Fruit fly (Drosophila melanogaster) whole organism, embryonic: ENCODE data around the gene cyr.

Experiments
- Abd-B ChIP-seq: fragments of 200-800 bp; sonication (Bioruptor generic); optimal IDR thresholded peaks from 2 replicates; lab custom pipeline; 2018; ENCODE audit warnings: missing biosample characterization, mild to moderate bottlenecking, missing genetic modification characterization, moderate library complexity
- Bteb2 ChIP-seq: fragments of 200-800 bp; sonication (Bioruptor generic); optimal IDR thresholded peaks from 2 replicates; lab custom pipeline; 2016; ENCODE audit warnings: missing biosample characterization, missing genetic modification characterization
- CG10267 ChIP-seq: fragments of 200-800 bp; sonication (Bioruptor generic); optimal IDR thresholded peaks from 2 replicates; lab custom pipeline; 2018; ENCODE audit warnings: missing biosample characterization, mild to moderate bottlenecking, missing genetic modification characterization, moderate library complexity
- CG10274 ChIP-seq: fragments of 200-800 bp; sonication (Bioruptor generic); optimal IDR thresholded peaks from 3 replicates; lab custom pipeline; 2017; ENCODE audit warnings: missing biosample characterization, mild to moderate bottlenecking, missing genetic modification characterization
- CG10321 ChIP-seq: fragments of 200-800 bp; sonication (Bioruptor generic); IDR thresholded peaks from 2 replicates; pipeline ENCODE4 v1.3.6; 2022; ENCODE audit warnings: missing biosample characterization, missing genetic modification characterization
- CG10431 ChIP-seq: fragments of 200-800 bp; sonication (Bioruptor generic); optimal IDR thresholded peaks from 3 replicates; lab custom pipeline; 2018; ENCODE audit warnings: missing biosample characterization, mild to moderate bottlenecking, missing genetic modification characterization
- CG10979 ChIP-seq: fragments of 200-800 bp; sonication (Bioruptor generic); optimal IDR thresholded peaks from 2 replicates; lab custom pipeline; 2018; ENCODE audit warnings: missing biosample characterization, mild to moderate bottlenecking, missing genetic modification characterization, moderate library complexity
- CG11560 ChIP-seq: fragments of 200-800 bp; sonication (Bioruptor generic); IDR thresholded peaks from 3 replicates; pipeline ENCODE4 v1.3.6; 2022; ENCODE audit warnings: missing biosample characterization, missing genetic modification characterization
- CG11695 ChIP-seq: fragments of 200-800 bp; sonication (Bioruptor generic); IDR thresholded peaks from 3 replicates; pipeline ENCODE4 v1.3.6; 2022; ENCODE audit warnings: missing biosample characterization, missing genetic modification characterization
- CG11723 ChIP-seq: fragments of 200-800 bp; sonication (Bioruptor generic); optimal IDR thresholded peaks from 2 replicates; lab custom pipeline; 2017; ENCODE audit warnings: missing biosample characterization, mild to moderate bottlenecking, missing genetic modification characterization
- CG13424 ChIP-seq: fragments of 200-800 bp; sonication (Bioruptor generic); optimal IDR thresholded peaks from 2 replicates; lab custom pipeline; 2019; ENCODE audit warnings: missing biosample characterization, mild to moderate bottlenecking, missing genetic modification characterization, moderate library complexity
- CG15073 ChIP-seq: fragments of 200-800 bp; sonication (Bioruptor generic); optimal IDR thresholded peaks from 2 replicates; lab custom pipeline; 2016; ENCODE audit warnings: missing biosample characterization, missing genetic modification characterization
- CG17328 ChIP-seq: fragments of 200-800 bp; sonication (Bioruptor generic); IDR thresholded peaks from 2 replicates; pipeline ENCODE4 v1.3.6; 2022; ENCODE audit warnings: missing biosample characterization, missing genetic modification characterization
- CG2120 ChIP-seq: fragments of 200-800 bp; sonication (Bioruptor generic); optimal IDR thresholded peaks from 3 replicates; lab custom pipeline; 2016; ENCODE audit warnings: missing biosample characterization, missing genetic modification characterization
- CG2678 ChIP-seq: fragments of 200-800 bp; sonication (Bioruptor generic); optimal IDR thresholded peaks from 3 replicates; lab custom pipeline; 2019; ENCODE audit warnings: missing biosample characterization, mild to moderate bottlenecking, missing genetic modification characterization, moderate library complexity
- CG30403 ChIP-seq: fragments of 200-800 bp; sonication (Bioruptor generic); optimal IDR thresholded peaks from 3 replicates; lab custom pipeline; 2016; ENCODE audit warnings: missing biosample characterization, missing genetic modification characterization
- CG31224 ChIP-seq: fragments of 200-800 bp; sonication (Bioruptor generic); IDR thresholded peaks from 2 replicates; pipeline ENCODE4 v1.3.6; 2022; ENCODE audit warnings: missing biosample characterization, missing genetic modification characterization
- CG31388 ChIP-seq: fragments of 200-800 bp; sonication (Bioruptor generic); optimal IDR thresholded peaks from 2 replicates; lab custom pipeline; 2016; ENCODE audit warnings: missing biosample characterization, missing genetic modification characterization
- CG31441 ChIP-seq: fragments of 200-800 bp; sonication (Bioruptor generic); IDR thresholded peaks from 2 replicates; pipeline ENCODE4 v1.3.6; 2022; ENCODE audit warnings: missing biosample characterization, missing genetic modification characterization
- CG3838 ChIP-seq: fragments of 200-800 bp; sonication (Bioruptor generic); optimal IDR thresholded peaks from 3 replicates; lab custom pipeline; 2016; ENCODE audit warnings: missing biosample characterization, missing genetic modification characterization
- CG7372 ChIP-seq: fragments of 200-800 bp; sonication (Bioruptor generic); IDR thresholded peaks from 2 replicates; pipeline ENCODE4 v1.3.6; 2022; ENCODE audit warnings: missing biosample characterization, missing genetic modification characterization
- CG7745 ChIP-seq: fragments of 200-800 bp; sonication (Bioruptor generic); optimal IDR thresholded peaks from 2 replicates; lab custom pipeline; 2018; ENCODE audit warnings: missing biosample characterization, mild to moderate bottlenecking, missing genetic modification characterization, moderate library complexity
- CG7786 ChIP-seq: fragments of 200-800 bp; sonication (Bioruptor generic); optimal IDR thresholded peaks from 2 replicates; lab custom pipeline; 2016; ENCODE audit warnings: missing biosample characterization, missing genetic modification characterization
- CG9215 ChIP-seq: fragments of 200-800 bp; sonication (Bioruptor generic); IDR thresholded peaks from 2 replicates; pipeline ENCODE4 v1.3.6; 2022; ENCODE audit warnings: missing biosample characterization, missing genetic modification characterization
- CG9876 ChIP-seq: fragments of 200-800 bp; sonication (Bioruptor generic); optimal IDR thresholded peaks from 2 replicates; lab custom pipeline; 2016; ENCODE audit warnings: missing biosample characterization, missing genetic modification characterization
- D19B ChIP-seq: fragments of 200-800 bp; sonication (Bioruptor generic); optimal IDR thresholded peaks from 2 replicates; lab custom pipeline; 2017; ENCODE audit warnings: missing biosample characterization, mild to moderate bottlenecking, missing genetic modification characterization
- Dip2 ChIP-seq: fragments of 200-800 bp; sonication (Bioruptor generic); IDR thresholded peaks from 2 replicates; pipeline ENCODE4 v1.3.6; 2022; ENCODE audit warnings: missing biosample characterization, missing genetic modification characterization
- Hmx ChIP-seq: fragments of 200-800 bp; sonication (Bioruptor generic); optimal IDR thresholded peaks from 2 replicates; lab custom pipeline; 2016; ENCODE audit warnings: missing biosample characterization, missing genetic modification characterization
- MBD-R2 ChIP-seq: fragments of 200-800 bp; sonication (Bioruptor generic); IDR thresholded peaks from 2 replicates; pipeline ENCODE4 v1.3.6; 2022; ENCODE audit warnings: missing biosample characterization, missing genetic modification characterization
- Nf-YC ChIP-seq: fragments of 200-800 bp; optimal IDR thresholded peaks from 3 replicates; lab custom pipeline; 2019; ENCODE audit warnings: missing biosample characterization, mild to moderate bottlenecking, missing genetic modification characterization, moderate library complexity
- Rx ChIP-seq: fragments of 200-800 bp; sonication (Bioruptor generic); IDR thresholded peaks from 2 replicates; pipeline ENCODE4 v1.3.6; 2022; ENCODE audit warnings: missing biosample characterization, missing genetic modification characterization
- Scr ChIP-seq: fragments of 200-800 bp; sonication (Bioruptor generic); IDR thresholded peaks from 2 replicates; pipeline ENCODE4 v1.3.6; 2022; ENCODE audit warnings: missing biosample characterization, missing genetic modification characterization; ENCODE audit not compliant: partially characterized antibody
- Spps ChIP-seq: fragments of 200-800 bp; sonication (Bioruptor generic); optimal IDR thresholded peaks from 2 replicates; lab custom pipeline; 2018; ENCODE audit warnings: missing biosample characterization, mild to moderate bottlenecking, missing genetic modification characterization
- Sry-δ ChIP-seq: fragments of 200-800 bp; sonication (Bioruptor generic); optimal IDR thresholded peaks from 2 replicates; lab custom pipeline; 2016; ENCODE audit warnings: missing biosample characterization, missing genetic modification characterization
- aop ChIP-seq: fragments of 200-800 bp; sonication (Bioruptor generic); IDR thresholded peaks from 2 replicates; pipeline ENCODE4 v1.3.6; 2022; ENCODE audit warnings: missing biosample characterization, missing genetic modification characterization
- bigmax ChIP-seq: fragments of 200-800 bp; sonication (Bioruptor generic); optimal IDR thresholded peaks from 2 replicates; lab custom pipeline; 2018; ENCODE audit warnings: missing biosample characterization, mild to moderate bottlenecking, missing genetic modification characterization
- chn ChIP-seq: fragments of 200-800 bp; sonication (Bioruptor generic); optimal IDR thresholded peaks from 2 replicates; lab custom pipeline; 2016; ENCODE audit warnings: missing biosample characterization, missing genetic modification characterization
- disco-r ChIP-seq: fragments of 200-800 bp; sonication (Bioruptor generic); optimal IDR thresholded peaks from 2 replicates; lab custom pipeline; 2016; ENCODE audit warnings: missing biosample characterization, missing genetic modification characterization
- dm ChIP-seq: fragments of 200-800 bp; sonication (Bioruptor generic); optimal IDR thresholded peaks from 3 replicates; lab custom pipeline; 2016; ENCODE audit warnings: missing biosample characterization, missing genetic modification characterization
- en ChIP-seq: fragments of 200-800 bp; sonication (Bioruptor generic); optimal IDR thresholded peaks from 2 replicates; lab custom pipeline; 2016; ENCODE audit warnings: missing biosample characterization, missing genetic modification characterization
- fd3F ChIP-seq: fragments of 200-800 bp; sonication (Bioruptor generic); optimal IDR thresholded peaks from 2 replicates; lab custom pipeline; 2018; ENCODE audit warnings: missing biosample characterization, mild to moderate bottlenecking, missing genetic modification characterization, moderate library complexity
- grau ChIP-seq: fragments of 200-800 bp; optimal IDR thresholded peaks from 3 replicates; lab custom pipeline; 2019; ENCODE audit warnings: missing biosample characterization, mild to moderate bottlenecking, missing genetic modification characterization, moderate library complexity
- insv ChIP-seq, 2 experiments: fragments of 200-800 bp; sonication (Bioruptor generic); optimal IDR thresholded peaks; 3 replicates each; lab custom pipeline; 2016 to 2018; ENCODE audit warnings: missing biosample characterization in 2 of 2, missing genetic modification characterization in 2 of 2
- inv ChIP-seq: fragments of 200-800 bp; sonication (Bioruptor generic); IDR thresholded peaks from 2 replicates; pipeline ENCODE4 v1.3.6; 2022; ENCODE audit warnings: missing biosample characterization, missing genetic modification characterization; ENCODE audit not compliant: partially characterized antibody
- jumu ChIP-seq: fragments of 200-800 bp; sonication (Bioruptor generic); optimal IDR thresholded peaks from 3 replicates; lab custom pipeline; 2016; ENCODE audit warnings: missing biosample characterization, missing genetic modification characterization
- knrl ChIP-seq: fragments of 200-800 bp; sonication (Bioruptor generic); IDR thresholded peaks from 3 replicates; pipeline ENCODE4 v1.3.6; 2022; ENCODE audit warnings: missing biosample characterization, missing genetic modification characterization; ENCODE audit not compliant: partially characterized antibody
- luna ChIP-seq: fragments of 200-800 bp; sonication (Bioruptor generic); optimal IDR thresholded peaks from 2 replicates; lab custom pipeline; 2016; ENCODE audit warnings: missing biosample characterization, missing genetic modification characterization
- psq ChIP-seq: fragments of 200-800 bp; sonication (Bioruptor generic); optimal IDR thresholded peaks from 2 replicates; lab custom pipeline; 2017; ENCODE audit warnings: missing biosample characterization, missing genetic modification characterization
- slp2 ChIP-seq: fragments of 200-800 bp; sonication (Bioruptor generic); optimal IDR thresholded peaks from 2 replicates; lab custom pipeline; 2016; ENCODE audit warnings: missing biosample characterization, missing genetic modification characterization
- usp ChIP-seq: fragments of >200 bp; optimal IDR thresholded peaks from 2 replicates; lab custom pipeline; 2017; ENCODE audit warnings: missing biosample characterization, missing genetic modification characterization
- z ChIP-seq: fragments of 200-800 bp; sonication (Bioruptor generic); IDR thresholded peaks from 3 replicates; pipeline ENCODE4 v1.3.6; 2022; ENCODE audit warnings: missing biosample characterization, missing genetic modification characterization

cyr gene

dm6 chrX:8091017-8091620 lies 44.4 kb downstream of the cyr start (continued):
- TF ChIP-seq jumu, result peak; percentile 91
- peak; percentile 98 for TF ChIP-seq CG2120 (GFP tag; lab: Kevin White, UChicago)
- TF ChIP-seq aop (GFP tag; lab: Robert Waterston, UW), result peak; percentile 94
- TF ChIP-seq disco-r (GFP tag; lab: Kevin White, UChicago), result peak; percentile 67
- peak; percentile 38 for TF ChIP-seq Sry-δ
- peak; percentile 76 for TF ChIP-seq z (GFP tag; lab: Robert Waterston, UW)
- peak; percentile 94 for TF ChIP-seq fd3F
- TF ChIP-seq Bteb2 (GFP tag; lab: Kevin White, UChicago), result peak; percentile 92
- peak; percentile 89 for TF ChIP-seq CG31388 (GFP tag; lab: Kevin White, UChicago)
- TF ChIP-seq CG13424, result peak; percentile 95
- TF ChIP-seq MBD-R2 (GFP tag; lab: Robert Waterston, UW), result peak; percentile 98
- peak; percentile 97 for TF ChIP-seq Rx (GFP tag; lab: Robert Waterston, UW)
- TF ChIP-seq Spps (tag; lab: Kevin White, UChicago), result peak; percentile 88
- peak in 1 of 2 experiments; percentile 15 for TF ChIP-seq insv (GFP tag; optimal IDR thresholded peaks at IDR 0.05; lab: Kevin White, UChicago)
- TF ChIP-seq dm, result peak; percentile 70
- peak; percentile 97 for TF ChIP-seq CG2678 (tag; lab: Kevin White, UChicago)
- TF ChIP-seq CG10431 (GFP tag; lab: Kevin White, UChicago), result peak; percentile 84
- TF ChIP-seq CG31441, result peak; percentile 93
- peak; percentile 72 for TF ChIP-seq Dip2
- TF ChIP-seq CG9215 (GFP tag; lab: Robert Waterston, UW), result peak; percentile 94
- TF ChIP-seq CG11695 (GFP tag; lab: Robert Waterston, UW), result peak; percentile 98
- TF ChIP-seq CG30403 (GFP tag; lab: Kevin White, UChicago), result peak; percentile 96
- peak; percentile 78 for TF ChIP-seq luna (GFP tag; lab: Kevin White, UChicago)
- TF ChIP-seq psq (GFP tag; lab: Kevin White, UChicago), result peak; percentile 81
- peak; percentile 90 for TF ChIP-seq CG11560 (tag; lab: Robert Waterston, UW)
- peak; percentile 89 for TF ChIP-seq Abd-B (GFP tag; lab: Kevin White, UChicago)
- peak; percentile 97 for TF ChIP-seq grau
- TF ChIP-seq usp (GFP tag; lab: Kevin White, UChicago), result no peak
- peak; percentile 48; the same call in 2 of the 3 replicates for TF ChIP-seq knrl
- TF ChIP-seq Scr (GFP tag; lab: Robert Waterston, UW), result no peak; the same call in 1 of the 2 replicates
- peak; percentile 7 for TF ChIP-seq CG7745 (tag; lab: Kevin White, UChicago)
- TF ChIP-seq CG7372 (GFP tag; lab: Robert Waterston, UW), result peak; percentile 97
- TF ChIP-seq Hmx, result peak; percentile 77
- peak; percentile 76 for TF ChIP-seq en
- TF ChIP-seq CG10267 (tag; lab: Kevin White, UChicago), result peak; percentile 90
- peak; percentile 74 for TF ChIP-seq slp2
- peak; percentile 85 for TF ChIP-seq CG7786 (GFP tag; lab: Kevin White, UChicago)
- TF ChIP-seq bigmax (GFP tag; lab: Kevin White, UChicago), result peak; percentile 51
- TF ChIP-seq Nf-YC, result peak; percentile 76
- peak; percentile 90 for TF ChIP-seq D19B (GFP tag; lab: Kevin White, UChicago)
- TF ChIP-seq chn (GFP tag; lab: Kevin White, UChicago), result peak; percentile 89
- TF ChIP-seq CG3838 (GFP tag; lab: Kevin White, UChicago), result peak; percentile 82
- TF ChIP-seq CG10321, result peak; percentile 86
- TF ChIP-seq CG9876 (GFP tag; lab: Kevin White, UChicago), result peak; percentile 50
- TF ChIP-seq CG15073, result peak; percentile 66
- peak; percentile 99 for TF ChIP-seq CG17328 (GFP tag; lab: Robert Waterston, UW)
- peak; percentile 95 for TF ChIP-seq CG10979 (tag; lab: Kevin White, UChicago)
- peak; percentile 89 for TF ChIP-seq CG10274 (GFP tag; lab: Kevin White, UChicago)
- 0 out of 2 replicates have a peak, but pooled peaks have one; percentile 35 for TF ChIP-seq inv
- peak; percentile 94 for TF ChIP-seq CG31224 (GFP tag; lab: Robert Waterston, UW)
- TF ChIP-seq CG11723, result peak; percentile 95
